Fruit fly (Drosophila melanogaster) whole organism, prepupa: ENCODE results near the gene CG13454.
A peak's percentile ranks its signal among the peaks of the same experiment; 100 is the strongest.

ENCODE experiments used
- Blimp-1 ChIP-seq: fragments of 200-800 bp; sonication (Bioruptor generic); optimal IDR thresholded peaks from 3 replicates; lab custom pipeline; 2017; ENCODE audit warnings: missing biosample characterization, missing genetic modification characterization, mild to moderate bottlenecking, moderate library complexity, missing genetic modification reagents
- CG10669 ChIP-seq: fragments of 200-800 bp; sonication (Bioruptor generic); optimal IDR thresholded peaks from 3 replicates; lab custom pipeline; 2018; ENCODE audit warnings: missing biosample characterization, mild to moderate bottlenecking, missing genetic modification characterization, moderate library complexity
- CG11294 ChIP-seq: fragments of 200-800 bp; sonication (Bioruptor generic); IDR thresholded peaks from 2 replicates; pipeline ENCODE4 v1.3.6; 2022; ENCODE audit warnings: missing biosample characterization, missing genetic modification characterization
- CG11762 ChIP-seq: fragments of 200-800 bp; sonication (Bioruptor generic); optimal IDR thresholded peaks from 3 replicates; lab custom pipeline; 2016; ENCODE audit warnings: missing biosample characterization, missing genetic modification characterization; ENCODE audit not compliant: insufficient read depth
- CG16779 ChIP-seq: fragments of 200-800 bp; sonication (Bioruptor generic); optimal IDR thresholded peaks from 3 replicates; lab custom pipeline; 2017; ENCODE audit warnings: missing biosample characterization, mild to moderate bottlenecking, missing genetic modification characterization
- CG3032 ChIP-seq: fragments of 200-800 bp; optimal IDR thresholded peaks from 2 replicates; lab custom pipeline; 2019; ENCODE audit warnings: missing biosample characterization, mild to moderate bottlenecking, missing genetic modification characterization, moderate library complexity
- CG31627 ChIP-seq: fragments of 200-800 bp; sonication (Bioruptor generic); optimal IDR thresholded peaks from 3 replicates; lab custom pipeline; 2016; ENCODE audit warnings: missing biosample characterization, missing genetic modification characterization
- CG34406 ChIP-seq: fragments of 200-800 bp; sonication (Bioruptor generic); optimal IDR thresholded peaks from 3 replicates; lab custom pipeline; 2016; ENCODE audit warnings: missing biosample characterization, missing genetic modification characterization
- CG3919 ChIP-seq: fragments of 200-800 bp; sonication (Bioruptor generic); optimal IDR thresholded peaks from 3 replicates; lab custom pipeline; 2016; ENCODE audit warnings: missing biosample characterization, missing genetic modification characterization
- CG4318 ChIP-seq: fragments of 200-800 bp; sonication (Bioruptor generic); optimal IDR thresholded peaks from 3 replicates; lab custom pipeline; 2017; ENCODE audit warnings: missing biosample characterization, mild to moderate bottlenecking, missing genetic modification characterization
- CG6163 ChIP-seq: fragments of 200-800 bp; sonication (Bioruptor generic); IDR thresholded peaks from 3 replicates; pipeline ENCODE4 v1.3.6; 2022; ENCODE audit warnings: missing biosample characterization, missing genetic modification characterization
- CG6276 ChIP-seq: fragments of 200-800 bp; sonication (Bioruptor generic); optimal IDR thresholded peaks from 2 replicates; lab custom pipeline; 2017; ENCODE audit warnings: missing biosample characterization, mild to moderate bottlenecking, missing genetic modification characterization
- CG6808 ChIP-seq: fragments of 200-800 bp; sonication (Bioruptor generic); optimal IDR thresholded peaks from 3 replicates; lab custom pipeline; 2017; ENCODE audit warnings: missing biosample characterization, missing genetic modification characterization, mild to moderate bottlenecking, moderate library complexity, missing genetic modification reagents
- CG7368 ChIP-seq: fragments of 200-800 bp; sonication (Bioruptor generic); optimal IDR thresholded peaks from 3 replicates; lab custom pipeline; 2016; ENCODE audit warnings: missing biosample characterization, missing genetic modification characterization
- CG8119 ChIP-seq: fragments of 200-800 bp; sonication (Bioruptor generic); IDR thresholded peaks from 3 replicates; pipeline ENCODE4 v1.3.6; 2022; ENCODE audit warnings: missing biosample characterization, missing genetic modification characterization
- CG8319 ChIP-seq: fragments of 200-800 bp; sonication (Bioruptor generic); optimal IDR thresholded peaks from 3 replicates; lab custom pipeline; 2016; ENCODE audit warnings: missing biosample characterization, missing genetic modification characterization
- CG8632 ChIP-seq: fragments of 200-800 bp; sonication (Bioruptor generic); optimal IDR thresholded peaks from 3 replicates; lab custom pipeline; 2016; ENCODE audit warnings: missing biosample characterization, missing genetic modification characterization
- CG9139 ChIP-seq: fragments of 200-800 bp; sonication (Bioruptor generic); optimal IDR thresholded peaks from 3 replicates; lab custom pipeline; 2017; ENCODE audit warnings: missing biosample characterization, mild to moderate bottlenecking, missing genetic modification characterization
- Eip75B ChIP-seq: fragments of 200-800 bp; sonication (Bioruptor generic); optimal IDR thresholded peaks from 3 replicates; lab custom pipeline; 2016; ENCODE audit warnings: missing biosample characterization, missing genetic modification characterization
- Eip78C ChIP-seq: fragments of 200-800 bp; sonication (Bioruptor generic); peaks from one replicate; lab custom pipeline; 2016; ENCODE audit warnings: missing biosample characterization, missing genetic modification characterization
- Ets21C ChIP-seq: fragments of 200-800 bp; sonication (Bioruptor generic); optimal IDR thresholded peaks from 3 replicates; lab custom pipeline; 2016; ENCODE audit warnings: missing biosample characterization, missing genetic modification characterization
- Ets96B ChIP-seq: fragments of 200-800 bp; optimal IDR thresholded peaks from 2 replicates; lab custom pipeline; 2019; ENCODE audit warnings: missing biosample characterization, mild to moderate bottlenecking, missing genetic modification characterization, moderate library complexity
- Gug ChIP-seq: fragments of 200-800 bp; sonication (Bioruptor generic); IDR thresholded peaks from 2 replicates; pipeline ENCODE4 v1.3.6; 2022; ENCODE audit warnings: missing biosample characterization, missing genetic modification characterization
- Hr38 ChIP-seq: sonication (Bioruptor generic); optimal IDR thresholded peaks from 2 replicates; lab custom pipeline; 2016; ENCODE audit warnings: missing biosample characterization, missing genetic modification characterization
- Hr39 ChIP-seq: fragments of 200-800 bp; sonication (Bioruptor generic); optimal IDR thresholded peaks from 2 replicates; lab custom pipeline; 2016; ENCODE audit warnings: missing biosample characterization, missing genetic modification characterization
- Lpt ChIP-seq: fragments of 200-800 bp; sonication (Bioruptor generic); optimal IDR thresholded peaks from 3 replicates; lab custom pipeline; 2016; ENCODE audit warnings: missing biosample characterization, missing genetic modification characterization
- OdsH ChIP-seq: fragments of 200-800 bp; sonication (Bioruptor generic); optimal IDR thresholded peaks from 3 replicates; lab custom pipeline; 2016; ENCODE audit warnings: missing biosample characterization, missing genetic modification characterization
- Smox ChIP-seq: fragments of 200-800 bp; sonication (Bioruptor generic); optimal IDR thresholded peaks from 3 replicates; lab custom pipeline; 2016; ENCODE audit warnings: missing biosample characterization, missing genetic modification characterization
- Sox14 ChIP-seq: fragments of 200-800 bp; sonication (Bioruptor generic); optimal IDR thresholded peaks from 3 replicates; lab custom pipeline; 2016; ENCODE audit warnings: missing biosample characterization, missing genetic modification characterization
- achi ChIP-seq: fragments of 200-800 bp; sonication (Bioruptor generic); optimal IDR thresholded peaks from 3 replicates; lab custom pipeline; 2016; ENCODE audit warnings: missing biosample characterization, missing genetic modification characterization
- cyc ChIP-seq: fragments of 200-800 bp; sonication (Bioruptor generic); optimal IDR thresholded peaks from 3 replicates; lab custom pipeline; 2016; ENCODE audit warnings: missing biosample characterization, missing genetic modification characterization
- fd59A ChIP-seq: fragments of 200-800 bp; sonication (Bioruptor generic); optimal IDR thresholded peaks from 2 replicates; lab custom pipeline; 2017; ENCODE audit warnings: missing biosample characterization, mild to moderate bottlenecking, missing genetic modification characterization, missing genetic modification reagents
- fd85E ChIP-seq: fragments of 200-800 bp; sonication (Bioruptor generic); optimal IDR thresholded peaks from 3 replicates; lab custom pipeline; 2016; ENCODE audit warnings: missing biosample characterization, missing genetic modification characterization
- fkh ChIP-seq: fragments of 200-800 bp; sonication (Bioruptor generic); optimal IDR thresholded peaks from 3 replicates; lab custom pipeline; 2017; ENCODE audit warnings: missing biosample characterization, mild to moderate bottlenecking, missing genetic modification characterization, moderate library complexity
- lz ChIP-seq: fragments of 200-800 bp; sonication (Bioruptor generic); optimal IDR thresholded peaks from 3 replicates; lab custom pipeline; 2016; ENCODE audit warnings: missing biosample characterization, missing genetic modification characterization
- net ChIP-seq: fragments of 200-800 bp; sonication (Bioruptor generic); optimal IDR thresholded peaks from 3 replicates; lab custom pipeline; 2016; ENCODE audit warnings: missing biosample characterization, missing genetic modification characterization
- spab ChIP-seq: fragments of 200-800 bp; sonication (Bioruptor generic); optimal IDR thresholded peaks from 2 replicates; lab custom pipeline; 2017; ENCODE audit warnings: missing biosample characterization, mild to moderate bottlenecking, missing genetic modification characterization, missing genetic modification reagents
- ss ChIP-seq, 2 experiments: fragments of 200-800 bp; sonication (Bioruptor generic); optimal IDR thresholded peaks; 2 replicates in 1 of 2; 3 replicates in 1 of 2; lab custom pipeline; 2017 to 2018; ENCODE audit warnings: mild to moderate bottlenecking in 2 of 2, missing biosample characterization in 2 of 2, missing genetic modification characterization in 2 of 2, moderate library complexity in 1 of 2
- topi ChIP-seq: fragments of 200-800 bp; sonication (Bioruptor generic); optimal IDR thresholded peaks from 3 replicates; lab custom pipeline; 2016; ENCODE audit warnings: missing biosample characterization, missing genetic modification characterization
- vri ChIP-seq: fragments of 200-800 bp; sonication (Bioruptor generic); optimal IDR thresholded peaks from 3 replicates; lab custom pipeline; 2016; ENCODE audit warnings: missing biosample characterization, mild to moderate bottlenecking, missing genetic modification characterization

The CG13454 gene

dm6 chr3L:15532368-15533030, 15.6 kb upstream of the CG13454 start (continued):
- TF ChIP-seq Ets21C (GFP tag; lab: Kevin White, UChicago) (peak; percentile 27), ss (GFP tag; optimal IDR thresholded peaks at IDR 0.05; lab: Kevin White, UChicago) (no peak), Eip75B (GFP tag; lab: Kevin White, UChicago) (peak; percentile 38), spab (GFP tag; lab: Kevin White, UChicago) (peak; percentile 52), CG8119 (peak; percentile 48; the same call in 2 of the 3 replicates), Lpt (peak; percentile 31), CG6276 (GFP tag; lab: Kevin White, UChicago) (peak; percentile 77), Eip78C (GFP tag; lab: Kevin White, UChicago) (peak; percentile 81), fd59A (GFP tag; lab: Kevin White, UChicago) (no peak), CG31627 (GFP tag; lab: Kevin White, UChicago) (peak; percentile 41), CG9139 (GFP tag; lab: Kevin White, UChicago) (no peak), fkh (no peak), CG7368 (GFP tag; lab: Kevin White, UChicago) (no peak), lz (GFP tag; lab: Kevin White, UChicago) (peak; percentile 25), vri (GFP tag; lab: Kevin White, UChicago) (peak; percentile 55), CG10669 (peak; percentile 35), achi (peak; percentile 11), Hr38 (GFP tag; lab: Kevin White, UChicago) (no peak), Smox (GFP tag; lab: Kevin White, UChicago) (peak; percentile 42), net (GFP tag; lab: Kevin White, UChicago) (no peak), topi (GFP tag; lab: Kevin White, UChicago) (peak; percentile 63), CG8319 (GFP tag; lab: Kevin White, UChicago) (peak; percentile 3), Ets96B (tag; lab: Kevin White, UChicago) (peak; percentile 10), CG11294 (GFP tag; lab: Robert Waterston, UW) (peak; percentile 52; the same call in 1 of the 2 replicates), OdsH (GFP tag; lab: Kevin White, UChicago) (peak; percentile 1), CG3032 (tag; lab: Kevin White, UChicago) (peak; percentile 43), CG11762 (peak; percentile 44)
- TF ChIP-seq, all 60 proteins: peak for 42

- TF ChIP-seq Smox (GFP tag; lab: Kevin White, UChicago) (no peak), CG8319 (GFP tag; lab: Kevin White, UChicago) (no peak), Hr38 (GFP tag; lab: Kevin White, UChicago) (no peak), cyc (GFP tag; lab: Kevin White, UChicago) (no peak), Ets96B (tag; lab: Kevin White, UChicago) (no peak), Blimp-1 (GFP tag; lab: Kevin White, UChicago) (no peak), CG3919 (GFP tag; lab: Kevin White, UChicago) (no peak), spab (GFP tag; lab: Kevin White, UChicago) (no peak), CG4318 (no peak), fd85E (no peak), net (GFP tag; lab: Kevin White, UChicago) (no peak), CG34406 (no peak), Sox14 (GFP tag; lab: Kevin White, UChicago) (no peak), CG8632 (no peak), CG6808 (GFP tag; lab: Kevin White, UChicago) (no peak), CG6163 (GFP tag; lab: Robert Waterston, UW) (no peak), CG16779 (tag; lab: Kevin White, UChicago) (no peak), Hr39 (GFP tag; lab: Kevin White, UChicago) (no peak), Gug (GFP tag; lab: Robert Waterston, UW) (no peak), CG31627 (GFP tag; lab: Kevin White, UChicago) (no peak)
Measured at dm6 chr3L:15531423-15532325, 14.8 kb upstream of the CG13454 start, which contains the start of gene CG43248. Gene CG43248 (minus strand): TSS chr3L:15531473.
